Fruit fly (Drosophila melanogaster): ENCODE results near the gene CG8312.

DNA sequence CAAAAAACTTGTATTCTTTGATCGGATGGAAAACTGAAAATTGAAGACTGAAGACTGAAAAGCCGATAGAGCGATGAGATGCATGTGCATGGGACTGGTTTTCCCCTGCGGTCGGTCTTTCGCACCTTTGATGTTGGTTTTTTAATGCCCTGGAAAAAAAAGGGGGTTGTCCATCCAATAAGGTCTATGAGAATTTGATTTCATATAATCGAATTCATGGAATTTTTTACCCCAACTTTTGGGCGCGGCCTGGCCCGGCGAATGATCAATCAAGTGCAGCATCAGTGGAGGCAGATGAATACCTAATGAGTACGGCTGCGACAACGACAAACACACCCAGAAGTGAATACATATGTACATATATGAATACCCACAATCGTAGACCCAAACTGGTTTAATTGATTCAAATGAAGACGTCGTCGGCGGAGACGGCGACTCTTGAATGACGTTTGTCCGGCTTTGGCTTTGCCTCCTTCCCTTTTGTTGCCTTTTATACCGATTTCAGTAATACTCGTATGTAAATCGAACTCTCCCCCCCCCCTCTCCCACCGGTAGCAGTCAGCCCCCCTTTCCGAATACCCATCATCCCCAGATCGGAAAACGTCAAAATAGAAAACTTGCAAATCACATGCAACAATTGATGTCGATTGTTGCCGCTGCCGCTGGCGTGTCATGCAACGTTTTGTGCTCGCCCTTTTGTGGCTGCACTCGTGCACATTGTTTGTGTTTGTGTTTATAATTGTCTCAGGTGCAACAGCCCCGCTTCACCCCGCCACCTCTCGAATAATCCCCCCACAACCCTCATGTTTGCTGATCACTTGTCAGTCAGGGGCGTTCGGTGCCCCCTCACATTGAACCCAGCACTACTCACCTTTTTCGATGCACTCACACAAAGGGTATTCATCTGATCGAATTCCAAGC lies 12.2 kb downstream of the CG8312 start:
- TF ChIP-seq Snoo (tag; optimal IDR thresholded peaks at IDR 0.05) (no peak), Pif1B (GFP tag; optimal IDR thresholded peaks at IDR 0.05) (no peak), rn (GFP tag; IDR thresholded peaks at IDR 0.05) (no peak), CG4496 (GFP tag; IDR thresholded peaks at IDR 0.05) (no peak), CG17806 (tag; optimal IDR thresholded peaks at IDR 0.05) (no peak), D1 (tag; optimal IDR thresholded peaks at IDR 0.05) (no peak), CG12605 (GFP tag; IDR thresholded peaks at IDR 0.05) (no peak), CG13204 (GFP tag; optimal IDR thresholded peaks at IDR 0.05) (no peak), CG10348 (GFP tag; IDR thresholded peaks at IDR 0.05) (no peak), CG9948 (tag; optimal IDR thresholded peaks at IDR 0.05) (no peak)

Measured in whole organism, pupa.